Worm (Caenorhabditis elegans): ENCODE measurements around the gene T19C3.7.

T19C3.7 gene

DNA sequence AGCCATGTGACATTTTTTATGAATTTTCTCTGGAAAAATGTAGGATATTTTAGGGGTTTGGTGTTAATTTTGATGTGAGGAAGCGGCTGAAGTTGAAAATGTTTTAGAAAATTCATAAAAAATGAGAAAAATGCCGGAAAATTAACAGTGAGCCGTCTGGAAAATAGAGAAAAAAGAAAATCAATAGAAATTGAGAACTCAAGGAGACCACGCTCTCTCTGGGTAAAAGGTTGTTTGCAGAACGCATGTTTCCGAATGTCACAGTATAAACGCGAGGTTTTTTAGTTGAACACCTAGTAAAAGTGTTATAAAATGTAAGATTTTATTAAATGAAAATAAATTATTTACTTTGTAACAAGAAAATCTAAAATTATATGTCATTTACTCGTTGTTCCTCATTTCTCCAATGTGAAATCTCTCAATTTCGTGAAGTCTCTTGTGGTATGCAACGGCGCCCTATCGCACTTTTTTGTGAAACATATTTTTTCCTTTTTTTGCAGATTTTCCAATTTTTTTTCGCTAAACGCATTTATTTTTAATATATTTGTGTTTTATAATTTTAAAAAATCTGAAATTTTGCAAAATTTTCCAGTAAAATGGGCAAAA, 4.3 kb upstream of the T19C3.7 start, which contains the start of the genes tag-266 and tag-267 (continued):
- TF ChIP-seq tlp-1 (tag; optimal IDR thresholded peaks at IDR 0.05): no peak
- TF ChIP-seq fkh-4 (tag; optimal IDR thresholded peaks at IDR 0.05; ENCODE audit: borderline replicate concordance): peak; percentile 41
- TF ChIP-seq hpl-2 (GFP tag; optimal IDR thresholded peaks at IDR 0.05): no peak
- TF ChIP-seq egl-27 (tag; optimal IDR thresholded peaks at IDR 0.05): no peak
- TF ChIP-seq ceh-8 (GFP tag; optimal IDR thresholded peaks at IDR 0.05): peak; percentile 13
- TF ChIP-seq lir-3 (tag; optimal IDR thresholded peaks at IDR 0.05; ENCODE audit: poor library complexity): no peak
- peak; percentile 3 for TF ChIP-seq Y116A8C.19 (tag; optimal IDR thresholded peaks at IDR 0.05; ENCODE audit: borderline replicate concordance)
- peak; percentile 80 for TF ChIP-seq unc-98 (GFP tag; IDR thresholded peaks at IDR 0.05)
- peak; percentile 48 for TF ChIP-seq snpc-4 (tag; optimal IDR thresholded peaks at IDR 0.05)
- TF ChIP-seq zip-4 (GFP tag; optimal IDR thresholded peaks at IDR 0.05): no peak
- peak; percentile 77 for TF ChIP-seq tbx-2 (tag; optimal IDR thresholded peaks at IDR 0.05)
- peak; percentile 86 for TF ChIP-seq nhr-85 (tag)
- TF ChIP-seq zag-1 (tag; optimal IDR thresholded peaks at IDR 0.05): peak; percentile 34
- TF ChIP-seq grh-1 (GFP tag; IDR thresholded peaks at IDR 0.05): no peak
- TF ChIP-seq elt-2 (tag; optimal IDR thresholded peaks at IDR 0.05): peak; percentile 25
- TF ChIP-seq alr-1 (tag; optimal IDR thresholded peaks at IDR 0.05; ENCODE audit: borderline replicate concordance): no peak
- peak; percentile 49 for TF ChIP-seq aly-2 (tag; optimal IDR thresholded peaks at IDR 0.05)
- TF ChIP-seq unc-30 (tag; optimal IDR thresholded peaks at IDR 0.05): no peak
- no peak for TF ChIP-seq mef-2 (tag; optimal IDR thresholded peaks at IDR 0.05)
- peak; percentile 43 for TF ChIP-seq sox-4 (tag; optimal IDR thresholded peaks at IDR 0.05)
- TF ChIP-seq C16A3.4 (tag; optimal IDR thresholded peaks at IDR 0.05): peak; percentile 87
- no peak for TF ChIP-seq hlh-4 (tag; optimal IDR thresholded peaks at IDR 0.05)
- TF ChIP-seq C04F5.9 (tag; optimal IDR thresholded peaks at IDR 0.05): peak; percentile 56
- peak; percentile 27 for TF ChIP-seq skn-1 (tag; optimal IDR thresholded peaks at IDR 0.05)
- peak; percentile 19 for TF ChIP-seq lin-13 (GFP tag; optimal IDR thresholded peaks at IDR 0.05)
- no peak for TF ChIP-seq unc-62 (GFP tag; optimal IDR thresholded peaks at IDR 0.05)
- TF ChIP-seq lsy-2 (tag; optimal IDR thresholded peaks at IDR 0.05): peak; percentile 61 to 83
- peak; percentile 55 for TF ChIP-seq fos-1 (tag; optimal IDR thresholded peaks at IDR 0.05)
- peak; percentile 77 for TF ChIP-seq irx-1 (tag; optimal IDR thresholded peaks at IDR 0.05)
- peak; percentile 40 for TF ChIP-seq ceh-63 (GFP tag; optimal IDR thresholded peaks at IDR 0.05)
- peak; percentile 44 for TF ChIP-seq unc-130 (tag; optimal IDR thresholded peaks at IDR 0.05)
- TF ChIP-seq nhr-71 (tag; optimal IDR thresholded peaks at IDR 0.05): peak; percentile 87
- peak; percentile 18 for TF ChIP-seq blmp-1 (tag; optimal IDR thresholded peaks at IDR 0.05)
- no peak for TF ChIP-seq pqm-1 (tag; optimal IDR thresholded peaks at IDR 0.05)
- no peak for TF ChIP-seq nhr-76 (tag; optimal IDR thresholded peaks at IDR 0.05)
- TF ChIP-seq egl-13 (tag; optimal IDR thresholded peaks at IDR 0.05): peak; percentile 67
- no peak for TF ChIP-seq ztf-4 (tag; optimal IDR thresholded peaks at IDR 0.05)
- TF ChIP-seq nhr-20 (tag; optimal IDR thresholded peaks at IDR 0.05): peak; percentile 65
- peak; percentile 40 for TF ChIP-seq lin-15B (tag; optimal IDR thresholded peaks at IDR 0.05)

DNA sequence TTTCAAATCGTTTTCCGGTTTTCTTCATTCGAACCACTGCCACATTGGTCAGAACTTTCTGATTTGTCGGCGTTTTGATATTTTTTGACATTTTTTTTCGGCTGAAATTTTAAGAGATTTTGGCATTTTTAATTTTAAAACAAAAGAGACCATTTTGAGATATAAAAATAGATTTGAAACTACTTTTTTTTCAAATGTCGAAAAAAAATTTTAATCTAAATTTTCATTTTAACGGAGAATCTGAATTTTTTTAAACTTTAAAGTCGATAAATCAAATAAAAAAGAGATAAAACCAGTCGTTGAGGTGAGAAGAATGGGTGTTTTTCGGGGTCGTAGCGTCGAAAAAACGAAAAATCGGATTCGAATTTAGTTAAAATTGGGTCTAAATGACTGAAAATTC, 2.4 kb upstream of the T19C3.7 start, which contains the start of gene sbds-1:
Gene sbds-1 (minus strand): TSS at position 101 of the 400 bp plus-strand sequence.
- no peak for TF ChIP-seq fkh-4 (tag; optimal IDR thresholded peaks at IDR 0.05; ENCODE audit: borderline replicate concordance)
- TF ChIP-seq zag-1 (tag; optimal IDR thresholded peaks at IDR 0.05): no peak
- no peak for TF ChIP-seq snpc-4 (tag; optimal IDR thresholded peaks at IDR 0.05)
- TF ChIP-seq fos-1 (tag; optimal IDR thresholded peaks at IDR 0.05): no peak
- no peak for TF ChIP-seq unc-98 (GFP tag; IDR thresholded peaks at IDR 0.05)
- TF ChIP-seq mdl-1 (tag; optimal IDR thresholded peaks at IDR 0.05): no peak
- TF ChIP-seq nhr-71 (tag; optimal IDR thresholded peaks at IDR 0.05): no peak
- no peak for TF ChIP-seq C04F5.9 (tag; optimal IDR thresholded peaks at IDR 0.05)
- no peak for TF ChIP-seq mep-1 (tag; optimal IDR thresholded peaks at IDR 0.05)
- TF ChIP-seq hlh-4 (tag; optimal IDR thresholded peaks at IDR 0.05): no peak
- no peak for TF ChIP-seq elt-2 (tag; optimal IDR thresholded peaks at IDR 0.05)
- no peak for TF ChIP-seq nhr-85 (tag)
- no peak for TF ChIP-seq nhr-77 (tag; optimal IDR thresholded peaks at IDR 0.05)
- no peak for TF ChIP-seq sup-37 (GFP tag; optimal IDR thresholded peaks at IDR 0.05)
- no peak for TF ChIP-seq aly-2 (tag; optimal IDR thresholded peaks at IDR 0.05)
- TF ChIP-seq ceh-90 (tag; optimal IDR thresholded peaks at IDR 0.05): no peak

Data from whole organism, L1 larva.